Fruit fly (Drosophila melanogaster) whole organism, embryonic: ENCODE results near the gene Pits.

Source experiments
- Aef1 ChIP-seq: fragments of 200-800 bp; sonication (Bioruptor generic); IDR thresholded peaks from 3 replicates; pipeline ENCODE4 v1.3.6; 2022; ENCODE audit warnings: missing biosample characterization, missing genetic modification characterization
- Antp ChIP-seq: fragments of 200-800 bp; sonication (Bioruptor generic); optimal IDR thresholded peaks from 3 replicates; lab custom pipeline; 2016; ENCODE audit warnings: missing biosample characterization, missing genetic modification characterization
- Atf-2 ChIP-seq: fragments of 200-800 bp; sonication (Bioruptor generic); optimal IDR thresholded peaks from 2 replicates; lab custom pipeline; 2016; ENCODE audit warnings: missing biosample characterization, missing genetic modification characterization
- Atf3 ChIP-seq: fragments of 200-800 bp; sonication (Bioruptor generic); optimal IDR thresholded peaks from 3 replicates; lab custom pipeline; 2016; ENCODE audit warnings: missing biosample characterization, missing genetic modification characterization
- B-H1 ChIP-seq: fragments of 200-800 bp; sonication (Bioruptor generic); IDR thresholded peaks from 3 replicates; pipeline ENCODE4 v1.3.6; 2022; ENCODE audit warnings: missing biosample characterization, missing genetic modification characterization
- CG11085 ChIP-seq: fragments of 200-800 bp; sonication (Bioruptor generic); IDR thresholded peaks from 2 replicates; pipeline ENCODE4 v1.3.6; 2022; ENCODE audit warnings: missing biosample characterization, missing genetic modification characterization
- CG11504 ChIP-seq: fragments of 200-800 bp; sonication (Bioruptor generic); optimal IDR thresholded peaks from 3 replicates; lab custom pipeline; 2019; ENCODE audit warnings: missing biosample characterization, mild to moderate bottlenecking, missing genetic modification characterization, moderate library complexity
- CG11560 ChIP-seq: fragments of 200-800 bp; sonication (Bioruptor generic); IDR thresholded peaks from 3 replicates; pipeline ENCODE4 v1.3.6; 2022; ENCODE audit warnings: missing biosample characterization, missing genetic modification characterization
- CG12104 ChIP-seq: fragments of 200-800 bp; sonication (Bioruptor generic); optimal IDR thresholded peaks from 3 replicates; lab custom pipeline; 2016; ENCODE audit warnings: missing biosample characterization, missing genetic modification characterization
- CG1233 ChIP-seq: fragments of 200-800 bp; sonication (Bioruptor generic); optimal IDR thresholded peaks from 4 replicates; lab custom pipeline; 2018; ENCODE audit warnings: missing biosample characterization, mild to moderate bottlenecking, missing genetic modification characterization
- CG13775 ChIP-seq: fragments of 200-800 bp; sonication (Bioruptor generic); optimal IDR thresholded peaks from 3 replicates; lab custom pipeline; 2017; ENCODE audit warnings: missing biosample characterization, mild to moderate bottlenecking, missing genetic modification characterization
- CG17385 ChIP-seq: fragments of 200-800 bp; sonication (Bioruptor generic); optimal IDR thresholded peaks from 3 replicates; lab custom pipeline; 2018; ENCODE audit warnings: missing biosample characterization, mild to moderate bottlenecking, missing genetic modification characterization
- CG17829 ChIP-seq: fragments of 200-800 bp; optimal IDR thresholded peaks from 2 replicates; lab custom pipeline; 2019; ENCODE audit warnings: missing biosample characterization, mild to moderate bottlenecking, missing genetic modification characterization, moderate library complexity
- CG18476 ChIP-seq: fragments of 200-800 bp; sonication (Bioruptor generic); optimal IDR thresholded peaks from 2 replicates; lab custom pipeline; 2016; ENCODE audit warnings: missing biosample characterization, mild to moderate bottlenecking, missing genetic modification characterization
- CG31441 ChIP-seq: fragments of 200-800 bp; sonication (Bioruptor generic); IDR thresholded peaks from 2 replicates; pipeline ENCODE4 v1.3.6; 2022; ENCODE audit warnings: missing biosample characterization, missing genetic modification characterization
- CG3407 ChIP-seq: fragments of 200-800 bp; sonication (Bioruptor generic); optimal IDR thresholded peaks from 2 replicates; lab custom pipeline; 2018; ENCODE audit warnings: missing biosample characterization, mild to moderate bottlenecking, missing genetic modification characterization
- CG4282 ChIP-seq: fragments of 200-800 bp; sonication (Bioruptor generic); optimal IDR thresholded peaks from 2 replicates; lab custom pipeline; 2016; ENCODE audit warnings: missing biosample characterization, missing genetic modification characterization
- CG4730 ChIP-seq: fragments of 200-800 bp; sonication (Bioruptor generic); IDR thresholded peaks from 2 replicates; pipeline ENCODE4 v1.3.6; 2022; ENCODE audit warnings: missing biosample characterization, missing genetic modification characterization
- CG7839 ChIP-seq: fragments of 200-800 bp; sonication (Bioruptor generic); optimal IDR thresholded peaks from 3 replicates; lab custom pipeline; 2018; ENCODE audit warnings: missing biosample characterization, mild to moderate bottlenecking, missing genetic modification characterization, moderate library complexity
- CHES-1-like ChIP-seq: fragments of 200-800 bp; sonication (Bioruptor generic); optimal IDR thresholded peaks from 2 replicates; lab custom pipeline; 2016; ENCODE audit warnings: missing biosample characterization, missing genetic modification characterization
- Ets65A ChIP-seq: fragments of 200-800 bp; sonication (Bioruptor generic); peaks from one replicate; lab custom pipeline; 2016; ENCODE audit warnings: missing biosample characterization, missing genetic modification characterization
- Hsf ChIP-seq: fragments of 200-800 bp; sonication (Bioruptor generic); optimal IDR thresholded peaks from 3 replicates; lab custom pipeline; 2016; ENCODE audit warnings: missing biosample characterization, missing genetic modification characterization
- Lhr ChIP-seq: fragments of 200-800 bp; sonication (Bioruptor generic); optimal IDR thresholded peaks from 3 replicates; lab custom pipeline; 2017; ENCODE audit warnings: mild to moderate bottlenecking, missing biosample characterization, missing genetic modification reagents, missing genetic modification characterization
- Meics ChIP-seq: fragments of 200-800 bp; sonication (Bioruptor generic); optimal IDR thresholded peaks from 2 replicates; lab custom pipeline; 2017; ENCODE audit warnings: missing biosample characterization, mild to moderate bottlenecking, missing genetic modification characterization
- Nf-YB ChIP-seq: fragments of 200-800 bp; sonication (Bioruptor generic); optimal IDR thresholded peaks from 3 replicates; lab custom pipeline; 2019; ENCODE audit warnings: missing biosample characterization, mild to moderate bottlenecking, missing genetic modification characterization, moderate library complexity
- Oli ChIP-seq: fragments of 200-800 bp; sonication (Bioruptor generic); optimal IDR thresholded peaks from 2 replicates; lab custom pipeline; 2018; ENCODE audit warnings: missing biosample characterization, mild to moderate bottlenecking, missing genetic modification characterization, moderate library complexity
- PHDP ChIP-seq: fragments of 200-800 bp; sonication (Bioruptor generic); optimal IDR thresholded peaks from 3 replicates; lab custom pipeline; 2018; ENCODE audit warnings: missing biosample characterization, mild to moderate bottlenecking, missing genetic modification characterization, moderate library complexity
- Rfx ChIP-seq: fragments of 200-800 bp; sonication (Bioruptor generic); IDR thresholded peaks from 2 replicates; pipeline ENCODE4 v1.3.6; 2022; ENCODE audit warnings: missing biosample characterization, missing genetic modification characterization
- Stat92E ChIP-seq, 3 experiments: fragments of >200 bp in 2 of 3; fragments of 200-800 bp in 1 of 3; sonication (Bioruptor generic) in 1 of 3; optimal IDR thresholded peaks; 2 replicates each; lab custom pipeline; 2017 to 2019; ENCODE audit warnings: missing biosample characterization in 3 of 3, missing genetic modification characterization in 3 of 3, mild to moderate bottlenecking in 1 of 3, moderate library complexity in 1 of 3
- Trl ChIP-seq, 3 experiments: fragments of >200 bp in 2 of 3; fragments of 200-800 bp in 1 of 3; sonication (Bioruptor generic) in 1 of 3; optimal IDR thresholded peaks; 2 replicates in 1 of 3; 3 replicates in 2 of 3; lab custom pipeline; 2016 to 2017; ENCODE audit warnings: missing biosample characterization in 1 of 3, missing genetic modification characterization in 1 of 3
- Vsx1 ChIP-seq: fragments of 200-800 bp; sonication (Bioruptor generic); optimal IDR thresholded peaks from 2 replicates; lab custom pipeline; 2017; ENCODE audit warnings: missing biosample characterization, mild to moderate bottlenecking, missing genetic modification characterization, missing genetic modification reagents
- ab ChIP-seq: fragments of 200-800 bp; sonication (Bioruptor generic); optimal IDR thresholded peaks from 2 replicates; lab custom pipeline; 2016; ENCODE audit warnings: missing biosample characterization, missing genetic modification characterization
- bab2 ChIP-seq: fragments of 200-800 bp; sonication (Bioruptor generic); optimal IDR thresholded peaks from 2 replicates; lab custom pipeline; 2016; ENCODE audit warnings: missing biosample characterization, missing genetic modification characterization
- bcd ChIP-seq: fragments of 200-800 bp; sonication (Bioruptor generic); optimal IDR thresholded peaks from 2 replicates; lab custom pipeline; 2017; ENCODE audit warnings: missing biosample characterization, mild to moderate bottlenecking, missing genetic modification characterization
- bowl ChIP-seq: fragments of 200-800 bp; sonication (Bioruptor generic); IDR thresholded peaks from 2 replicates; pipeline ENCODE4 v1.3.6; 2022; ENCODE audit warnings: missing biosample characterization, missing genetic modification characterization
- cato ChIP-seq: fragments of 200-800 bp; sonication (Bioruptor generic); optimal IDR thresholded peaks from 2 replicates; lab custom pipeline; 2016; ENCODE audit warnings: missing biosample characterization, missing genetic modification characterization, borderline replicate concordance
- chif ChIP-seq, 2 experiments: fragments of 200-800 bp; sonication (Bioruptor generic); optimal IDR thresholded peaks; 3 replicates each; lab custom pipeline; 2016; ENCODE audit warnings: missing biosample characterization in 2 of 2, missing genetic modification characterization in 2 of 2
- dmrt11E ChIP-seq: fragments of 200-800 bp; sonication (Bioruptor generic); optimal IDR thresholded peaks from 3 replicates; lab custom pipeline; 2018; ENCODE audit warnings: missing biosample characterization, mild to moderate bottlenecking, missing genetic modification characterization, moderate library complexity
- ems ChIP-seq: fragments of 200-800 bp; sonication (Bioruptor generic); optimal IDR thresholded peaks from 3 replicates; lab custom pipeline; 2016; ENCODE audit warnings: missing biosample characterization, missing genetic modification characterization
- gsb ChIP-seq: fragments of 200-800 bp; sonication (Bioruptor generic); IDR thresholded peaks from 2 replicates; pipeline ENCODE4 v1.3.6; 2022; ENCODE audit warnings: missing biosample characterization, missing genetic modification characterization
- kni ChIP-seq: fragments of 200-800 bp; sonication (Bioruptor generic); optimal IDR thresholded peaks from 3 replicates; lab custom pipeline; 2017; ENCODE audit warnings: mild to moderate bottlenecking, missing biosample characterization, missing genetic modification reagents, missing genetic modification characterization
- lilli ChIP-seq: fragments of 200-800 bp; sonication (Bioruptor generic); optimal IDR thresholded peaks from 3 replicates; lab custom pipeline; 2016; ENCODE audit warnings: missing biosample characterization, missing genetic modification characterization
- mirr ChIP-seq: fragments of 200-800 bp; sonication (Bioruptor generic); optimal IDR thresholded peaks from 3 replicates; lab custom pipeline; 2018; ENCODE audit warnings: missing biosample characterization, mild to moderate bottlenecking, missing genetic modification characterization
- p53 ChIP-seq: fragments of 200-800 bp; sonication (Bioruptor generic); optimal IDR thresholded peaks from 2 replicates; lab custom pipeline; 2016; ENCODE audit warnings: missing biosample characterization, missing genetic modification characterization
- pho ChIP-seq: fragments of 200-800 bp; sonication (Bioruptor generic); optimal IDR thresholded peaks from 2 replicates; lab custom pipeline; 2016; ENCODE audit warnings: missing biosample characterization, missing genetic modification characterization
- tup ChIP-seq: fragments of 200-800 bp; sonication (Bioruptor generic); optimal IDR thresholded peaks from 2 replicates; lab custom pipeline; 2016; ENCODE audit warnings: missing biosample characterization, mild to moderate bottlenecking, missing genetic modification characterization, moderate library complexity
- twi ChIP-seq: fragments of 200-800 bp; optimal IDR thresholded peaks from 2 replicates; lab custom pipeline; 2019; ENCODE audit warnings: missing biosample characterization, mild to moderate bottlenecking, missing genetic modification characterization, moderate library complexity
- zfh2 ChIP-seq: fragments of 200-800 bp; sonication (Bioruptor generic); optimal IDR thresholded peaks from 2 replicates; lab custom pipeline; 2016; ENCODE audit warnings: missing biosample characterization, missing genetic modification characterization

The Pits gene

dm6 chrX:12591223-12592120, 8.5 kb upstream of the Pits start (continued):
- peak; percentile 14 for TF ChIP-seq bab2 (GFP tag; lab: Kevin White, UChicago)
- TF ChIP-seq Atf3 (GFP tag; lab: Kevin White, UChicago), result peak; percentile 43
- no peak for TF ChIP-seq CG11560 (tag; lab: Robert Waterston, UW)
- TF ChIP-seq CG11504 (tag; lab: Kevin White, UChicago), result peak; percentile 66
- TF ChIP-seq cato, result peak; percentile 10
- TF ChIP-seq CG4282 (GFP tag; lab: Kevin White, UChicago), result peak; percentile 74
- TF ChIP-seq bcd (GFP tag; lab: Kevin White, UChicago), result peak; percentile 32
- no peak for TF ChIP-seq gsb
- no peak for TF ChIP-seq ab (GFP tag; lab: Kevin White, UChicago)
- TF ChIP-seq CHES-1-like, result peak; percentile 55
- peak; percentile 25 for TF ChIP-seq lilli
- TF ChIP-seq bowl (GFP tag; lab: Robert Waterston, UW), result no peak
- TF ChIP-seq pho (GFP tag; lab: Kevin White, UChicago), result peak; percentile 19
- TF ChIP-seq ems (GFP tag; lab: Kevin White, UChicago), result no peak
- peak; percentile 93 for TF ChIP-seq Ets65A (GFP tag; lab: Kevin White, UChicago)
- TF ChIP-seq CG3407 (GFP tag; lab: Kevin White, UChicago), result peak; percentile 27
- peak; percentile 17; the same call in 1 of the 2 replicates for TF ChIP-seq CG11085
- TF ChIP-seq kni (GFP tag; lab: Kevin White, UChicago), result peak; percentile 56
- TF ChIP-seq Lhr, result no peak
- peak; percentile 66 for TF ChIP-seq CG1233 (GFP tag; lab: Kevin White, UChicago)
- peak; percentile 59 for TF ChIP-seq CG13775 (GFP tag; lab: Kevin White, UChicago)
- TF ChIP-seq Hsf (GFP tag; lab: Kevin White, UChicago), result peak; percentile 51
- peak; percentile 41; the same call in 1 of the 2 replicates for TF ChIP-seq CG31441 (GFP tag; lab: Robert Waterston, UW)
- TF ChIP-seq chif (GFP tag; optimal IDR thresholded peaks at IDR 0.05; lab: Kevin White, UChicago), result peak; percentile 31 to 55
- TF ChIP-seq Meics (GFP tag; lab: Kevin White, UChicago), result peak; percentile 61
- peak; percentile 46 for TF ChIP-seq Nf-YB (GFP tag; lab: Kevin White, UChicago)
- TF ChIP-seq Aef1, result no peak
- TF ChIP-seq CG17385 (GFP tag; lab: Kevin White, UChicago), result peak; percentile 41
- TF ChIP-seq Rfx (GFP tag; lab: Robert Waterston, UW), result 0 out of 2 replicates have a peak, but pooled peaks have one; percentile 9
- TF ChIP-seq Vsx1 (GFP tag; lab: Kevin White, UChicago), result peak; percentile 61
- peak; percentile 13 for TF ChIP-seq Antp
- peak; percentile 47 for TF ChIP-seq CG17829 (tag; lab: Kevin White, UChicago)
- TF ChIP-seq dmrt11E (tag; lab: Kevin White, UChicago), result peak; percentile 50
- peak; percentile 25 for TF ChIP-seq PHDP (tag; lab: Kevin White, UChicago)
- TF ChIP-seq tup, result no peak
- peak; percentile 14 for TF ChIP-seq CG18476
- TF ChIP-seq CG12104 (GFP tag; lab: Kevin White, UChicago), result peak; percentile 48
- TF ChIP-seq Trl (optimal IDR thresholded peaks at IDR 0.05; lab: Kevin White, UChicago), result no peak
- peak; percentile 43 for TF ChIP-seq Trl (GFP tag; optimal IDR thresholded peaks at IDR 0.05; lab: Kevin White, UChicago)
- peak; percentile 53 for TF ChIP-seq Atf-2 (GFP tag; lab: Kevin White, UChicago)
- peak; percentile 4 for TF ChIP-seq zfh2 (GFP tag; lab: Kevin White, UChicago)
- TF ChIP-seq CG4730 (GFP tag; lab: Robert Waterston, UW), result no peak
- TF ChIP-seq p53, result peak; percentile 53
- peak; percentile 13 for TF ChIP-seq twi (tag; lab: Kevin White, UChicago)
- no peak for TF ChIP-seq mirr (GFP tag; lab: Kevin White, UChicago)
- TF ChIP-seq Oli, result peak; percentile 72
- TF ChIP-seq Stat92E (GFP tag; optimal IDR thresholded peaks at IDR 0.05; lab: Kevin White, UChicago), result no peak
- TF ChIP-seq CG7839 (tag; lab: Kevin White, UChicago), result peak; percentile 50
- TF ChIP-seq B-H1 (GFP tag; lab: Robert Waterston, UW), result no peak
